Fruit fly (Drosophila melanogaster) Kc167 (cell line): ENCODE results near the gene CG33702.

Experiments used
- Myc ChIP-seq: fragments of >200 bp; optimal IDR thresholded peaks from 2 replicates; lab custom pipeline; 2017; ENCODE audit warnings: missing external identifiers
- Sin3A ChIP-seq: fragments of >200 bp; optimal IDR thresholded peaks from 2 replicates; lab custom pipeline; 2018; ENCODE audit warnings: missing external identifiers
- h ChIP-seq: fragments of >200 bp; optimal IDR thresholded peaks from 3 replicates; lab custom pipeline; 2018; ENCODE audit warnings: missing external identifiers
- insv ChIP-seq: fragments of >200 bp; optimal IDR thresholded peaks from 3 replicates; lab custom pipeline; 2018; ENCODE audit warnings: missing external identifiers
- psq ChIP-seq: fragments of >200 bp; optimal IDR thresholded peaks from 2 replicates; lab custom pipeline; 2017; ENCODE audit warnings: missing external identifiers
- ttk ChIP-seq: sonication (Bioruptor generic); optimal IDR thresholded peaks from 2 replicates; lab custom pipeline; 2017; ENCODE audit warnings: missing external identifiers

The CG33702 gene

DNA sequence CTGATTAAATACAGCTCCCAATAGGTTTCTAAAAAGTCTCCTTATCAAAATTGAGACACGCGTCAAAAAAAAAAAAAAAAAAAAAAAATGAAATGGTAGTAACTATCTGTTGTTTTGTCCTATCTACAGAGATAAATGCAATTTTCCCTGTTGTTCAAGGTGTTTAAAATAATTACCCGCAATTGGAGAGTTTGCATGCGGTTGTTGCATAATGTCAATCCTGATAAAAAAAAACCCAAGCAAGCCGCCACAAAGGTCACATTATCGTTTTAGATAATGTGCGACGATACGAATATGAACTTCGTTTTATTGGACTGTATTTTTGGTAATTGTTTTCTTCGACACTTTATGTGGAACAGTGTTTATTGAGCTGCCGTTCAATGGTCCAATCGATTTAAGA lies 10.4 kb downstream of the CG33702 start:
- no peak for TF ChIP-seq insv
- TF ChIP-seq psq (lab: Kevin White, UChicago), result no peak
- TF ChIP-seq h (lab: Kevin White, UChicago), result no peak
- no peak for TF ChIP-seq Myc (lab: Kevin White, UChicago)
- TF ChIP-seq ttk, result no peak
- no peak for TF ChIP-seq Sin3A (lab: Kevin White, UChicago)

DNA sequence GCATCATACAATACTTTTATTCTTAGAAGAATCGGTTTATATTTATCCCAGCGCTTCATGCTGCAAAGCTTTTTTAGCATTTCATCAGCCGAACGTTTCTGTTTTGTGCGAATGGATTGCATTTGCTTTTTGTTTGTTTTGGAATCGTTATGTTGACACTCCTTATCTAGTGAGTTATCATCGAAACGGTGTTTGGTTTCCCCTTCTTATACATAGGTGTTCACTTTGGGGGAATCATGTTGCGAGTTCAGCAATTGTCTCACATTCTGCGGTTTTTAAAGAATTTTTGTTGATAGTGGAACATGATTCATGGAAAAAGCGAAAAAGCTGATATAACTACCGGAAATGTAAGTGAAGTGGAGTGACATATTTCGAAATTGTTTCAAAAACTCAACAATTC lies 10.9 kb downstream of the CG33702 start:
- no peak for TF ChIP-seq Myc (lab: Kevin White, UChicago)
- no peak for TF ChIP-seq insv
- TF ChIP-seq h (lab: Kevin White, UChicago), result no peak
- no peak for TF ChIP-seq ttk
- TF ChIP-seq psq (lab: Kevin White, UChicago), result no peak
- no peak for TF ChIP-seq Sin3A (lab: Kevin White, UChicago)

DNA sequence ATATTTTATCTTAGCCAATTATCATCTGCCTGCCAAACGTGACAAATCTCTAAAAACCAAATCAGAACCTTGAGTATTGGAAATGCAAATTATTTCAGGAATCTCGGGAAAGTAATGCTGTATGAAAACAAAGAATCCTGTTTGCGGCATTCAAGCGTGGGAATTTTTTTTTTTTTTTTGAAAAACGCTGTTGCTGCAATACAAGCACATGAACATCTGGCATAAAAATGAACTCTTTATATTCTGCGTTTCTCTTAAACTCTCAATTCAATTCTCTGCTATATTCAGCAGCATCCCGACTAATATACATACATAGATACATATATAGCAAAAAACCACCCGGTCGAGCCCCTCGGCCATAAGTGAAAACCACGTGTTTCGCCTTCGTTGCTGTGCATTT lies 11.9 kb downstream of the CG33702 start:
- TF ChIP-seq h (lab: Kevin White, UChicago), result no peak
- no peak for TF ChIP-seq Myc (lab: Kevin White, UChicago)
- TF ChIP-seq ttk, result no peak
- TF ChIP-seq insv, result no peak
- TF ChIP-seq Sin3A (lab: Kevin White, UChicago), result no peak
- TF ChIP-seq psq (lab: Kevin White, UChicago), result no peak

DNA sequence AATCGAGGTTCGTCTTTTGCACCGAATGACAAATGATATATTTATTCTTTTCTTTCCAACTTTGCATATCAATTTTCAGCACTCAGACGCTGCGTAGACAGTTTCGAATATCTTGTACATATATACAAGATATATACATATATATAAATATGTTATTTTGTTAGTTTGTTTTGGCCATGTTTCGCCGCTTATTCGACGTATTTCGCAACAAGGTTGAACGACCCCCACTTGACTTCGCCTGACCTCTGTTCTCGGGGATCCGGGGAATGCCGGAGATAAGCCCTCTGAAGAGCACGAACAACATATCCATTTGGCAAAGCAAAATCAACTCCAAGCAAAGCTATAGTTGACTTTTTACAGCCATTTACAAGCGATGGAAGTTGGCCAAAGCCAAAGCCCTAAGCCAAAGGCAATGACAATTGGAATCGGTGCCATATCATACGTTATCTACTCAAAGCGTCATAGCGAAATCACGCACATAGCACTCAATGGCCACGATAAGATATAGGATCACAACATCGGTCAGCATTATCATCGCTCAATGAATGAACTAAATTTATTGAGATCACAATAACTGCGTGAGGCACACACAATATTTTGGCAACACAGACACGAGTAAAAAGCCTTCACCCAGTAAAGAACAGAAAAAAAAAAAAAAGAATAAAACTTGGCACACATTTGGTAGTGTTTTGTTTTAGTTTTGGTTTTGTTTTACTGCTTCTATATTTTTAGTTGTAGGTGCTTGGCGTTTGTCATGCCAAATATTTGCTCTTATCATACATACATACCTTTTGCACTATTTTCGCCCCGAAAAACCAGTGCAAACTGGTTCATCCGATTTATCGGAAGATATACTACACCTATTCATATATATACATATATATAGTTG lies 13.0 kb downstream of the CG33702 start:
- TF ChIP-seq psq (lab: Kevin White, UChicago) (no peak), Myc (lab: Kevin White, UChicago) (no peak), Sin3A (lab: Kevin White, UChicago) (no peak), insv (no peak), ttk (no peak), h (lab: Kevin White, UChicago) (no peak)

DNA sequence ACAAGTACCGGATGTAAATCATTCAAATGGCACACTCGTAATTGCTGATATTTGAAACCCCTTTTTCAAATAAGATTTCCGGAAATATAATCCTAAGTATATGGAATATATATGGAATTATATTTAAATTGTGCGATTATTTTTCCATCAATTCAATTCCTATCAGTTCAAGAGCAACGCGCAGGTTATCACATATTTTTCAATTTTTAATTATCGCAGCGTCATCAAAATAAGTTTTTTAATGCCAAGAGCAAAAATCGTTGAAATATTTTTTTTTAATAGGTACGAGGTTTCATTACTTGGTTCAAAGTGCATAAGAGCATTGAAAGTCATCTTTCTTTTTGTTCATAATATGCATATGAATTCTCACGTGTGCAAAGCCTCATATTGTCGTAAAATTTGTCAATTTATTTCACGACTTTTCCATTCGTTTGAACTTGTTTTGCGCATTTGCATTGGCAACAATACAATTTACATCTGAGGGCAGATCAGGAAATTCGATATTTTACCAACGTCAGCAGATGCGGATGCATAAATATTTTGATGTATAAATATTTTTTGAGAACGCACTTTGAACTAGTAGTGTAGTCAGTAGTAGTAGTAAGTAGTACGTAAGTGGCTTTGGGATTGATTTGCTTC lies 15.1 kb downstream of the CG33702 start:
- TF ChIP-seq psq (lab: Kevin White, UChicago), result no peak
- no peak for TF ChIP-seq h (lab: Kevin White, UChicago)
- TF ChIP-seq Myc (lab: Kevin White, UChicago), result no peak

DNA sequence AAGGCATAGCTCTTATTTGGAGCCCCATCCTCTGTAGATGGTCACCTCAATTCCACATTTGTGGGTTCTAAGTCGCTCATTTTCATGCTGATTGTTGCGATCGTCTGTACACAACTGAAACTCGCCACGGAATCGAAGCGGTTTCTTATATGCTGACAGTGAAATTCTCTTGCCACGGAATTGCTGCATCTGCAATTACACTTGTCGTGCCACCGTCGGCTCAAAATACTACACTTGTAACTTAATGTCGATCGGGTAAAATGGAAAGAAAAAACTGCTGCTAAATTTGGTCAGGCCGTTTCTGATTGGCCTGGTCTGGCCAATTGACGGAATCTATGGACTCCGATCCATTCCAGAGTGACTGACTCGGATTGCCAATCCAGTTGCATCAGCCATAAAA lies 16.0 kb downstream of the CG33702 start:
- TF ChIP-seq psq (lab: Kevin White, UChicago) (no peak), Myc (lab: Kevin White, UChicago) (no peak), h (lab: Kevin White, UChicago) (no peak), Sin3A (lab: Kevin White, UChicago) (no peak), insv (no peak), ttk (no peak)

DNA sequence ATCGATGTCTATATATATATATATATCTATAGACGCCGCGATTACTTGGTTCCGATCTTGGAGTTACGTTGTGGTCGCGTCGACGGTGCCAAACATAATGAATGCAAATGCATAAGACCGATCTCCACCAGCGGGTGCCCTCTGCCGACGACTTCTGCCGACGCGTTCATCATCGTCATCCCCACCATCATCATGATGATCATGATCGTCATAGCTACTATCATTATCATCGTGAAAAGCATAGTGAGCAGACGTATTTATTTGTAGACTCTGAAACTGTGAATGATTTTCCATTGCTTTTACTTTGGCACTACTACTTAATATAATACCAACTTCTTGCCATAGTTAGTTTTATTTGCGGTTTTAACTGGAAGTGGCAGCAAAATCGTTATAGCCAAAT lies 21.1 kb downstream of the CG33702 start, which contains the start of gene CG32037:
CG32037 (minus strand) TSS at position 101 of the 400 bp plus-strand sequence.
- TF ChIP-seq insv (no peak), h (lab: Kevin White, UChicago) (no peak), Sin3A (lab: Kevin White, UChicago) (no peak), Myc (lab: Kevin White, UChicago) (no peak), ttk (no peak)

DNA sequence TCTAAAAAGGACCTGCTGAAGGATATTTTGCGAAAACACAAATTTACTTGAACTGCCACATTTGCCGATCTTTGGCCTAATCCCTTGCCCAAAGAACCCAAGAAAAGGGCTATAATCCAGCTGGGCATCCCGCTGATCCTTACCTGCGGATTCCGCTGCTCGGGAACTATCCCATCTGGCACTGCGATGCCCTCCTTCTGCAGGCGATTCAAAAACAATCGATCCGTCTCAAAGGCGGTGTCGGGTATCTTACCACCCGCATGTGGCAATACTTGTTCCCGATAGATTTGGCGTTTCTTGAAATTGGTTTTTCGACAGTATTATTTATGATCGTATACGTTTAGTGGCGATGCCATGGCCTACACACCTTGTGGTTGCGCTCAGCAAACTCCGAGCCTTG lies 21.9 kb downstream of the CG33702 start:
- TF ChIP-seq Sin3A (lab: Kevin White, UChicago), result no peak
- no peak for TF ChIP-seq ttk
- no peak for TF ChIP-seq h (lab: Kevin White, UChicago)

DNA sequence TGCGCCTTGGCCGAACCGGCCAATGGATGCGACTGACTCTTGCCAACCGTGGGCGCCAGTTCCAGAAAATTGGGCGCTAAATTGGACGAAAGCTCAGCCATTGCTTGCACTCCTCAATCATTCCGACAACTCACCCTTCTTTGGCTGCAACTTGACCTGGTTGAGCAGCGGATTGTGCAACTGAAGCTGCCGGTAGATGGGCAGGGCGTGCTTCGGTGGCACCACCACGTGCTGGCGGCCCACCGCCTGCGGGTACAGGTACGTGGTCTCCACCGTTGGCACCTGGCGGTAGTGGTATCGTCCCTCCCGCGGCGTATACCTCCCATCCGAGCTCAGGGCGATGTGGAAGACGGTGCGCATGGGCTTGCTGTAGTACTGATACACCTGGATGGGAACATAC lies 22.8 kb downstream of the CG33702 start:
- TF ChIP-seq h (lab: Kevin White, UChicago) (no peak), Myc (lab: Kevin White, UChicago) (no peak), psq (lab: Kevin White, UChicago) (no peak)

DNA sequence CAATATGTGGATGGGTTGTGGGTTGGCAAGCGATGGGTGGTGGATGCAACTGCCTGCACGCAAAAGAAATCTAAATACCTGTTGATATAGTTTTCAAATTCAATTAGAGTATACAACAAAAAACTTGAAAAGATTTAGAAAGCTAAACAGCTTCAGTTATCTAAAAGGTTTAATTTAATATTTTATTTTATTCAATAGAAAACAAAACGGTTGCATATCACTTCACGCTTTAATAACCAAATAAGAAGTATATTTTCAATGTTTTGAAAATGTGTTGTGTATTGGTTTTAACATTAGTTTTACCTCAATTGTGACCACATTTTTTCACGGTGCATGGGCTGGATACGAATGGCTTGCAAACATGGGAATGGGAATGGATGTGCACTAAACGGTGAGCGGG lies 23.6 kb downstream of the CG33702 start:
- TF ChIP-seq ttk (no peak), h (lab: Kevin White, UChicago) (no peak), Sin3A (lab: Kevin White, UChicago) (no peak), psq (lab: Kevin White, UChicago) (no peak), Myc (lab: Kevin White, UChicago) (no peak), insv (no peak)

DNA sequence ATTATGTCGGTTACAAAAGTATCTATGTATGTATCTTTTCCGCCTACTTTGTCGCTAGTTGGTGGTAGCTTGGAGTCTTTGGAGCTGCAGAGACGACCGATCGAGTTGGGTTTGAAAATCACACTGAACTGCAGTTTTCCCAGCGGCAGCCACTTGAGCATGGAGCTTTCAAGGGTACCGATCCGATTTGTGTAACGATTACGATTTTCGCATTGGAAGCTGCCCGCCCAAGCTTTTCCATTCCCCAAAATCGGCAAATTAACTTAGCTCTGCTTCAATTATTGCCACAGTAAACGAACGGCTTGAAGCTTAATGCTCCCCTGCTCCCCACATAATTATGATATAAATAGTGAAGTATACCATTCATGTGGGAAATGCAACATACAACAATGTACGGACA lies 24.1 kb downstream of the CG33702 start, which contains the start of gene CG32036:
CG32036 (minus strand) TSS at position 101 of the 400 bp plus-strand sequence.
- TF ChIP-seq ttk, result no peak
- TF ChIP-seq Sin3A (lab: Kevin White, UChicago), result no peak
- TF ChIP-seq psq (lab: Kevin White, UChicago), result no peak
- TF ChIP-seq insv, result no peak
- no peak for TF ChIP-seq h (lab: Kevin White, UChicago)
- no peak for TF ChIP-seq Myc (lab: Kevin White, UChicago)

DNA sequence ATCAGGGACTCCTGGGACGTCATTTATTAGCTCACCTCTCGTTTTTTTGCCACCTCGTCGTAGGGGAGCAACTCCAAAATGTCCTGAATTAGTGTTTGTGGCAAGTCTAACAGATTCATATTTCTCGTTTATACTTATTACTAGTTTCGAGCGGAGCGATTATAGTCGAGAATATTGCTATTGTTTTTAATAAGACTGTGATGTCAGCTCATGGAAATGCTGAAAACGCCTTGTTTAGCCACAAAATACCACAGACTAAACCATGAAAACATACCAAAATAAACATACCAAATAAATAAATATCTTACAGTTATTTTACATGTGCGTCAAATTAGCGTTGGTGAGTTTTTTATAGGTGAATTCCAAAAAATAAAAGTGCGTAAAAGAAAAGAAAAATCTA lies 25.6 kb downstream of the CG33702 start, which contains the start of gene pall:
pall (minus strand) TSS at position 205 of the 400 bp plus-strand sequence.
- no peak for TF ChIP-seq Sin3A (lab: Kevin White, UChicago)
